Fruit fly (Drosophila melanogaster) whole organism, embryonic: Measurements from ENCODE around the gene CG43618.

Experiments used
- Aef1 ChIP-seq: fragments of 200-800 bp; sonication (Bioruptor generic); IDR thresholded peaks from 3 replicates; pipeline ENCODE4 v1.3.6; 2022; ENCODE audit warnings: missing biosample characterization, missing genetic modification characterization
- Awh ChIP-seq: fragments of 200-800 bp; sonication (Bioruptor generic); IDR thresholded peaks from 2 replicates; pipeline ENCODE4, ENCODE4 v1.3.6; 2022; ENCODE audit warnings: missing biosample characterization, missing genetic modification characterization
- BEAF-32 ChIP-seq: fragments of 200-800 bp; sonication (Bioruptor generic); optimal IDR thresholded peaks from 3 replicates; lab custom pipeline; 2017; ENCODE audit warnings: missing biosample characterization, missing genetic modification characterization, mild to moderate bottlenecking, moderate library complexity, missing genetic modification reagents
- CG10959 ChIP-seq: fragments of 200-800 bp; sonication (Bioruptor generic); IDR thresholded peaks from 2 replicates; pipeline ENCODE4 v1.3.6; 2022; ENCODE audit warnings: missing biosample characterization, missing genetic modification characterization
- CG11504 ChIP-seq: fragments of 200-800 bp; sonication (Bioruptor generic); optimal IDR thresholded peaks from 3 replicates; lab custom pipeline; 2019; ENCODE audit warnings: missing biosample characterization, mild to moderate bottlenecking, missing genetic modification characterization, moderate library complexity
- CG11560 ChIP-seq: fragments of 200-800 bp; sonication (Bioruptor generic); IDR thresholded peaks from 3 replicates; pipeline ENCODE4 v1.3.6; 2022; ENCODE audit warnings: missing biosample characterization, missing genetic modification characterization
- CG12391 ChIP-seq: fragments of 200-800 bp; sonication (Bioruptor generic); optimal IDR thresholded peaks from 3 replicates; lab custom pipeline; 2018; ENCODE audit warnings: missing biosample characterization, mild to moderate bottlenecking, missing genetic modification characterization, moderate library complexity
- CG12769 ChIP-seq: fragments of 200-800 bp; sonication (Bioruptor generic); optimal IDR thresholded peaks from 2 replicates; lab custom pipeline; 2019; ENCODE audit warnings: missing biosample characterization, mild to moderate bottlenecking, missing genetic modification characterization, moderate library complexity
- CG15011 ChIP-seq: fragments of 200-800 bp; sonication (Bioruptor generic); optimal IDR thresholded peaks from 3 replicates; lab custom pipeline; 2018; ENCODE audit warnings: missing biosample characterization, mild to moderate bottlenecking, missing genetic modification characterization
- CG1603 ChIP-seq: fragments of 200-800 bp; sonication (Bioruptor generic); optimal IDR thresholded peaks from 2 replicates; lab custom pipeline; 2019; ENCODE audit warnings: missing biosample characterization, mild to moderate bottlenecking, missing genetic modification characterization, moderate library complexity
- CG18011 ChIP-seq: fragments of 200-800 bp; sonication (Bioruptor generic); optimal IDR thresholded peaks from 2 replicates; lab custom pipeline; 2017; ENCODE audit warnings: missing biosample characterization, missing genetic modification characterization, mild to moderate bottlenecking, moderate library complexity, missing genotype
- CG2202 ChIP-seq: fragments of 200-800 bp; sonication (Bioruptor generic); optimal IDR thresholded peaks from 2 replicates; lab custom pipeline; 2018; ENCODE audit warnings: missing biosample characterization, mild to moderate bottlenecking, missing genetic modification characterization
- CG2678 ChIP-seq: fragments of 200-800 bp; sonication (Bioruptor generic); optimal IDR thresholded peaks from 3 replicates; lab custom pipeline; 2019; ENCODE audit warnings: missing biosample characterization, mild to moderate bottlenecking, missing genetic modification characterization, moderate library complexity
- CG2889 ChIP-seq: fragments of 200-800 bp; sonication (Bioruptor generic); IDR thresholded peaks from 3 replicates; pipeline ENCODE4 v1.3.6; 2022; ENCODE audit warnings: missing biosample characterization, missing genetic modification characterization
- CG31365 ChIP-seq: fragments of 200-800 bp; sonication (Bioruptor generic); optimal IDR thresholded peaks from 2 replicates; lab custom pipeline; 2018; ENCODE audit warnings: missing biosample characterization, mild to moderate bottlenecking, missing genetic modification characterization
- CG3838 ChIP-seq: fragments of 200-800 bp; sonication (Bioruptor generic); optimal IDR thresholded peaks from 3 replicates; lab custom pipeline; 2016; ENCODE audit warnings: missing biosample characterization, missing genetic modification characterization
- CG6654 ChIP-seq: fragments of 200-800 bp; sonication (Bioruptor generic); optimal IDR thresholded peaks from 2 replicates; lab custom pipeline; 2017; ENCODE audit warnings: missing biosample characterization, mild to moderate bottlenecking, missing genetic modification characterization
- CG6791 ChIP-seq: fragments of 200-800 bp; sonication (Bioruptor generic); IDR thresholded peaks from 3 replicates; pipeline ENCODE4 v1.3.6; 2022; ENCODE audit warnings: missing biosample characterization, missing genetic modification characterization; ENCODE audit not compliant: partially characterized antibody
- CG9876 ChIP-seq: fragments of 200-800 bp; sonication (Bioruptor generic); optimal IDR thresholded peaks from 2 replicates; lab custom pipeline; 2016; ENCODE audit warnings: missing biosample characterization, missing genetic modification characterization
- CoRest ChIP-seq: fragments of 200-800 bp; sonication (Bioruptor generic); optimal IDR thresholded peaks from 3 replicates; lab custom pipeline; 2018; ENCODE audit warnings: missing biosample characterization, mild to moderate bottlenecking, missing genetic modification characterization, moderate library complexity
- D ChIP-seq, 2 experiments: fragments of 200-800 bp in 1 of 2; fragments of >200 bp in 1 of 2; sonication (Bioruptor generic) in 1 of 2; optimal IDR thresholded peaks; 2 replicates in 1 of 2; 3 replicates in 1 of 2; lab custom pipeline; 2017; ENCODE audit warnings: mild to moderate bottlenecking in 1 of 2, missing biosample characterization in 1 of 2, missing genetic modification characterization in 1 of 2, missing genetic modification reagents in 1 of 2
- D19B ChIP-seq: fragments of 200-800 bp; sonication (Bioruptor generic); optimal IDR thresholded peaks from 2 replicates; lab custom pipeline; 2017; ENCODE audit warnings: missing biosample characterization, mild to moderate bottlenecking, missing genetic modification characterization
- Deaf1 ChIP-seq: fragments of 200-800 bp; optimal IDR thresholded peaks from 3 replicates; lab custom pipeline; 2019; ENCODE audit warnings: missing biosample characterization, mild to moderate bottlenecking, missing genetic modification characterization, moderate library complexity
- Doc3 ChIP-seq: fragments of 200-800 bp; sonication (Bioruptor generic); IDR thresholded peaks from 3 replicates; pipeline ENCODE4 v1.3.6; 2022; ENCODE audit warnings: missing biosample characterization, missing genetic modification characterization; ENCODE audit not compliant: partially characterized antibody
- Dref ChIP-seq: fragments of 200-800 bp; sonication (Bioruptor generic); IDR thresholded peaks from 2 replicates; pipeline ENCODE4 v1.3.6; 2022; ENCODE audit warnings: missing biosample characterization, missing genetic modification characterization
- Drgx ChIP-seq: fragments of 200-800 bp; sonication (Bioruptor generic); IDR thresholded peaks from 2 replicates; pipeline ENCODE4 v1.3.6; 2022; ENCODE audit warnings: missing biosample characterization, missing genetic modification characterization
- Hr51 ChIP-seq, 2 experiments: fragments of 200-800 bp; sonication (Bioruptor generic); optimal IDR thresholded peaks; 2 replicates in 1 of 2; 3 replicates in 1 of 2; lab custom pipeline; 2016 to 2018; ENCODE audit warnings: missing biosample characterization in 2 of 2, missing genetic modification characterization in 2 of 2, mild to moderate bottlenecking in 1 of 2, moderate library complexity in 1 of 2
- Nf-YC ChIP-seq: fragments of 200-800 bp; optimal IDR thresholded peaks from 3 replicates; lab custom pipeline; 2019; ENCODE audit warnings: missing biosample characterization, mild to moderate bottlenecking, missing genetic modification characterization, moderate library complexity
- Ssrp ChIP-seq: fragments of 200-800 bp; sonication (Bioruptor generic); optimal IDR thresholded peaks from 2 replicates; lab custom pipeline; 2018; ENCODE audit warnings: missing biosample characterization, mild to moderate bottlenecking, missing genetic modification characterization, moderate library complexity
- Taf1 ChIP-seq: fragments of 200-800 bp; sonication (Bioruptor generic); IDR thresholded peaks from 2 replicates; pipeline ENCODE4 v1.3.6; 2022; ENCODE audit warnings: missing biosample characterization, missing genetic modification characterization
- Xbp1 ChIP-seq: fragments of 200-800 bp; sonication (Bioruptor generic); optimal IDR thresholded peaks from 3 replicates; lab custom pipeline; 2016; ENCODE audit warnings: missing biosample characterization, mild to moderate bottlenecking, missing genetic modification characterization
- ap ChIP-seq: fragments of 200-800 bp; sonication (Bioruptor generic); IDR thresholded peaks from 2 replicates; pipeline ENCODE4 v1.3.6; 2022; ENCODE audit warnings: missing biosample characterization, missing genetic modification characterization
- cad ChIP-seq: fragments of >200 bp; optimal IDR thresholded peaks from 2 replicates; lab custom pipeline; 2017; ENCODE audit warnings: missing biosample characterization, missing genetic modification characterization
- cwo ChIP-seq: fragments of 200-800 bp; sonication (Bioruptor generic); optimal IDR thresholded peaks from 3 replicates; lab custom pipeline; 2017; ENCODE audit warnings: missing biosample characterization, missing genetic modification characterization, mild to moderate bottlenecking, moderate library complexity, missing genetic modification reagents
- fd102C ChIP-seq: fragments of 200-800 bp; sonication (Bioruptor generic); optimal IDR thresholded peaks from 2 replicates; lab custom pipeline; 2018; ENCODE audit warnings: missing biosample characterization, mild to moderate bottlenecking, missing genetic modification characterization, moderate library complexity
- fd64A ChIP-seq: fragments of 200-800 bp; sonication (Bioruptor generic); optimal IDR thresholded peaks from 3 replicates; lab custom pipeline; 2018; ENCODE audit warnings: missing biosample characterization, mild to moderate bottlenecking, missing genetic modification characterization
- gcm ChIP-seq: fragments of 200-800 bp; sonication (Bioruptor generic); optimal IDR thresholded peaks from 2 replicates; lab custom pipeline; 2019; ENCODE audit warnings: missing biosample characterization, mild to moderate bottlenecking, missing genetic modification characterization, moderate library complexity
- gcm2 ChIP-seq: fragments of 200-800 bp; sonication (Bioruptor generic); optimal IDR thresholded peaks from 2 replicates; lab custom pipeline; 2016; ENCODE audit warnings: missing biosample characterization, missing genetic modification characterization
- gem ChIP-seq: fragments of 200-800 bp; sonication (Bioruptor generic); optimal IDR thresholded peaks from 2 replicates; lab custom pipeline; 2019; ENCODE audit warnings: missing biosample characterization, mild to moderate bottlenecking, missing genetic modification characterization, moderate library complexity
- gsb-n ChIP-seq: fragments of 200-800 bp; sonication (Bioruptor generic); optimal IDR thresholded peaks from 3 replicates; lab custom pipeline; 2018; ENCODE audit warnings: missing biosample characterization, mild to moderate bottlenecking, missing genetic modification characterization
- mam ChIP-seq: fragments of 200-800 bp; sonication (Bioruptor generic); optimal IDR thresholded peaks from 3 replicates; lab custom pipeline; 2016; ENCODE audit warnings: missing biosample characterization, missing genetic modification characterization
- onecut ChIP-seq: fragments of 200-800 bp; sonication (Bioruptor generic); IDR thresholded peaks from 2 replicates; pipeline ENCODE4 v1.3.6; 2022; ENCODE audit warnings: missing biosample characterization, missing genetic modification characterization
- prd ChIP-seq, 3 experiments: fragments of >200 bp in 2 of 3; fragments of 200-800 bp in 1 of 3; sonication (Bioruptor generic) in 1 of 3; optimal IDR thresholded peaks in 2 of 3; IDR thresholded peaks in 1 of 3; 2 replicates in 2 of 3; 3 replicates in 1 of 3; pipeline versions ENCODE4 v1.3.6 to Lab custom; 2017 to 2022; ENCODE audit warnings: missing biosample characterization in 1 of 3, missing genetic modification characterization in 1 of 3
- sens ChIP-seq: fragments of 200-800 bp; sonication (Bioruptor generic); peaks from one replicate; lab custom pipeline; 2016; ENCODE audit warnings: missing biosample characterization, missing genetic modification characterization
- slou ChIP-seq: fragments of 200-800 bp; sonication (Bioruptor generic); optimal IDR thresholded peaks from 3 replicates; lab custom pipeline; 2016; ENCODE audit warnings: missing biosample characterization, missing genetic modification characterization
- sob ChIP-seq: fragments of 200-800 bp; sonication (Bioruptor generic); IDR thresholded peaks from 2 replicates; pipeline ENCODE4 v1.3.6; 2022; ENCODE audit warnings: missing biosample characterization, missing genetic modification characterization
- sqz ChIP-seq: fragments of 200-800 bp; sonication (Bioruptor generic); optimal IDR thresholded peaks from 3 replicates; lab custom pipeline; 2018; ENCODE audit warnings: missing biosample characterization, mild to moderate bottlenecking, missing genetic modification characterization
- ssp ChIP-seq: fragments of 200-800 bp; sonication (Bioruptor generic); IDR thresholded peaks from 2 replicates; pipeline ENCODE4 v1.3.6; 2022; ENCODE audit warnings: missing biosample characterization, missing genetic modification characterization
- vvl ChIP-seq: fragments of 200-800 bp; sonication (Bioruptor generic); IDR thresholded peaks from 2 replicates; pipeline ENCODE4 v1.3.6; 2022; ENCODE audit warnings: missing biosample characterization, missing genetic modification characterization
- wdn ChIP-seq: fragments of 200-800 bp; sonication (Bioruptor generic); IDR thresholded peaks from 2 replicates; pipeline ENCODE4 v1.3.6; 2022; ENCODE audit warnings: missing biosample characterization, missing genetic modification characterization

CG43618 gene

dm6 chr3R:8072635-8073034 is 23.7 kb downstream of the CG43618 start (continued):
- TF ChIP-seq gem (tag; lab: Kevin White, UChicago) = peak; percentile 57
- TF ChIP-seq fd102C (GFP tag; lab: Kevin White, UChicago) = no peak
- TF ChIP-seq Drgx (GFP tag; lab: Robert Waterston, UW) = no peak
- no peak for TF ChIP-seq CG31365 (tag; lab: Kevin White, UChicago)
- TF ChIP-seq CG2202 (tag; lab: Kevin White, UChicago) = no peak
- no peak for TF ChIP-seq CG15011 (GFP tag; lab: Kevin White, UChicago)
- peak; percentile 36 for TF ChIP-seq CG1603 (tag; lab: Kevin White, UChicago)
- TF ChIP-seq CG6654 = no peak
- TF ChIP-seq wdn = no peak
- TF ChIP-seq vvl (GFP tag; lab: Robert Waterston, UW) = 0 out of 2 replicates have a peak, but pooled peaks have one; percentile 19
- peak in 1 of 2 experiments; percentile 47 for TF ChIP-seq Hr51 (GFP tag; optimal IDR thresholded peaks at IDR 0.05; lab: Kevin White, UChicago)
- TF ChIP-seq Doc3 (GFP tag; lab: Robert Waterston, UW) = no peak
- TF ChIP-seq CG2678 (tag; lab: Kevin White, UChicago) = peak; percentile 52
- 0 out of 2 replicates have a peak, but pooled peaks have one; percentile 24 for TF ChIP-seq Taf1 (GFP tag; lab: Robert Waterston, UW)
- TF ChIP-seq CG11560 (tag; lab: Robert Waterston, UW) = no peak
- TF ChIP-seq Nf-YC (tag; lab: Kevin White, UChicago) = no peak
- peak; percentile 66 for TF ChIP-seq CG11504
- TF ChIP-seq Xbp1 = peak; percentile 25
- TF ChIP-seq sqz (GFP tag; lab: Kevin White, UChicago) = no peak
- TF ChIP-seq Ssrp (tag; lab: Kevin White, UChicago) = peak; percentile 23
- TF ChIP-seq sens (GFP tag; lab: Kevin White, UChicago) = peak; percentile 86
- peak; percentile 30; the same call in 2 of the 3 replicates for TF ChIP-seq Aef1
- peak; percentile 31; the same call in 1 of the 2 replicates for TF ChIP-seq sob (GFP tag; lab: Robert Waterston, UW)
- TF ChIP-seq gsb-n (tag; lab: Kevin White, UChicago) = no peak
- no peak for TF ChIP-seq CG3838 (GFP tag; lab: Kevin White, UChicago)
- peak; percentile 21 for TF ChIP-seq CoRest
- no peak for TF ChIP-seq ap (GFP tag; lab: Robert Waterston, UW)
- TF ChIP-seq CG9876 (GFP tag; lab: Kevin White, UChicago) = no peak
- peak; percentile 20 for TF ChIP-seq mam
- no peak for TF ChIP-seq onecut (GFP tag; lab: Robert Waterston, UW)
- TF ChIP-seq ssp = no peak
- no peak for TF ChIP-seq cad (GFP tag; lab: Kevin White, UChicago)
- TF ChIP-seq CG10959 (GFP tag; lab: Robert Waterston, UW) = no peak
- TF ChIP-seq CG12391 (tag; lab: Kevin White, UChicago) = no peak
- no peak for TF ChIP-seq D19B (GFP tag; lab: Kevin White, UChicago)
- TF ChIP-seq prd (optimal IDR thresholded peaks at IDR 0.05; lab: Kevin White, UChicago) = no peak
- TF ChIP-seq prd (GFP tag; IDR thresholded peaks at IDR 0.05; lab: Robert Waterston, UW) = peak; percentile 61; the same call in 2 of the 3 replicates
- no peak for TF ChIP-seq Awh (GFP tag; lab: Robert Waterston, UW)
- TF ChIP-seq D (optimal IDR thresholded peaks at IDR 0.05; lab: Kevin White, UChicago) = no peak
- TF ChIP-seq D (GFP tag; optimal IDR thresholded peaks at IDR 0.05; lab: Kevin White, UChicago) = no peak
- TF ChIP-seq CG18011 (GFP tag; lab: Kevin White, UChicago) = no peak
- TF ChIP-seq gcm2 = no peak
- no peak for TF ChIP-seq BEAF-32 (GFP tag; lab: Kevin White, UChicago)
- peak; percentile 44 for TF ChIP-seq cwo
- TF ChIP-seq Deaf1 (tag; lab: Kevin White, UChicago) = no peak
- TF ChIP-seq fd64A = no peak
- peak; percentile 34 for TF ChIP-seq CG12769 (tag; lab: Kevin White, UChicago)
- TF ChIP-seq slou (GFP tag; lab: Kevin White, UChicago) = no peak
- no peak for TF ChIP-seq CG2889 (GFP tag; lab: Robert Waterston, UW)
- no peak for TF ChIP-seq CG6791 (GFP tag; lab: Robert Waterston, UW)
- TF ChIP-seq gcm (GFP tag; lab: Kevin White, UChicago) = no peak
- no peak for TF ChIP-seq Dref (GFP tag; lab: Robert Waterston, UW)
